Fruit fly (Drosophila melanogaster) whole organism, embryonic: Measurements from ENCODE around the gene Tmtc4.
A peak's percentile ranks its signal among the peaks of the same experiment; 100 is the strongest.

Source experiments
- Bteb2 ChIP-seq: fragments of 200-800 bp; sonication (Bioruptor generic); optimal IDR thresholded peaks from 2 replicates; lab custom pipeline; 2016; ENCODE audit warnings: missing biosample characterization, missing genetic modification characterization
- CG14050 ChIP-seq: fragments of 200-800 bp; sonication (Bioruptor generic); IDR thresholded peaks from 3 replicates; pipeline ENCODE4 v1.3.6; 2022; ENCODE audit warnings: missing biosample characterization, missing genetic modification characterization
- CG14667 ChIP-seq: fragments of 200-800 bp; sonication (Bioruptor generic); IDR thresholded peaks from 2 replicates; pipeline ENCODE4 v1.3.6; 2022; ENCODE audit warnings: missing biosample characterization, missing genetic modification characterization
- CG2202 ChIP-seq: fragments of 200-800 bp; sonication (Bioruptor generic); optimal IDR thresholded peaks from 2 replicates; lab custom pipeline; 2018; ENCODE audit warnings: missing biosample characterization, mild to moderate bottlenecking, missing genetic modification characterization
- CG31388 ChIP-seq: fragments of 200-800 bp; sonication (Bioruptor generic); optimal IDR thresholded peaks from 2 replicates; lab custom pipeline; 2016; ENCODE audit warnings: missing biosample characterization, missing genetic modification characterization
- CG32532 ChIP-seq: fragments of 200-800 bp; sonication (Bioruptor generic); IDR thresholded peaks from 2 replicates; pipeline ENCODE4 v1.3.6; 2022; ENCODE audit warnings: missing biosample characterization, missing genetic modification characterization
- CG3281 ChIP-seq: fragments of 200-800 bp; sonication (Bioruptor generic); optimal IDR thresholded peaks from 3 replicates; lab custom pipeline; 2017; ENCODE audit warnings: missing biosample characterization, mild to moderate bottlenecking, missing genetic modification characterization
- CG34224 ChIP-seq: fragments of 200-800 bp; sonication (Bioruptor generic); IDR thresholded peaks from 3 replicates; pipeline ENCODE4 v1.3.6; 2022; ENCODE audit warnings: missing biosample characterization, missing genetic modification characterization; ENCODE audit not compliant: partially characterized antibody
- CG7556 ChIP-seq: fragments of 200-800 bp; sonication (Bioruptor generic); optimal IDR thresholded peaks from 2 replicates; lab custom pipeline; 2017; ENCODE audit warnings: missing biosample characterization, mild to moderate bottlenecking, missing genetic modification characterization
- CG7839 ChIP-seq: fragments of 200-800 bp; sonication (Bioruptor generic); optimal IDR thresholded peaks from 3 replicates; lab custom pipeline; 2018; ENCODE audit warnings: missing biosample characterization, mild to moderate bottlenecking, missing genetic modification characterization, moderate library complexity
- CG7963 ChIP-seq: fragments of 200-800 bp; sonication (Bioruptor generic); IDR thresholded peaks from 3 replicates; pipeline ENCODE4 v1.3.6; 2022; ENCODE audit warnings: missing biosample characterization, missing genetic modification characterization; ENCODE audit not compliant: partially characterized antibody
- CG8944 ChIP-seq: fragments of 200-800 bp; sonication (Bioruptor generic); optimal IDR thresholded peaks from 3 replicates; lab custom pipeline; 2016; ENCODE audit warnings: missing biosample characterization, missing genetic modification characterization
- CG9437 ChIP-seq: fragments of 200-800 bp; sonication (Bioruptor generic); optimal IDR thresholded peaks from 2 replicates; lab custom pipeline; 2018; ENCODE audit warnings: missing biosample characterization, mild to moderate bottlenecking, missing genetic modification characterization
- CG9817 ChIP-seq: fragments of 200-800 bp; sonication (Bioruptor generic); optimal IDR thresholded peaks from 2 replicates; lab custom pipeline; 2018; ENCODE audit warnings: missing biosample characterization, mild to moderate bottlenecking, missing genetic modification characterization, moderate library complexity
- CTCF ChIP-seq: fragments of 200-800 bp; sonication (Bioruptor generic); optimal IDR thresholded peaks from 2 replicates; lab custom pipeline; 2017; ENCODE audit warnings: missing biosample characterization, mild to moderate bottlenecking, missing genetic modification characterization, moderate library complexity
- Dbx ChIP-seq: fragments of 200-800 bp; sonication (Bioruptor generic); IDR thresholded peaks from 3 replicates; pipeline ENCODE4 v1.3.6; 2022; ENCODE audit warnings: missing biosample characterization, missing genetic modification characterization
- Deaf1 ChIP-seq: fragments of 200-800 bp; optimal IDR thresholded peaks from 3 replicates; lab custom pipeline; 2019; ENCODE audit warnings: missing biosample characterization, mild to moderate bottlenecking, missing genetic modification characterization, moderate library complexity
- ERR ChIP-seq: fragments of 200-800 bp; sonication (Bioruptor generic); optimal IDR thresholded peaks from 2 replicates; lab custom pipeline; 2016; ENCODE audit warnings: missing biosample characterization, missing genetic modification characterization
- Fer1 ChIP-seq: fragments of 200-800 bp; sonication (Bioruptor generic); optimal IDR thresholded peaks from 2 replicates; lab custom pipeline; 2017; ENCODE audit warnings: missing biosample characterization, mild to moderate bottlenecking, missing genetic modification characterization
- Hr39 ChIP-seq: fragments of >200 bp; optimal IDR thresholded peaks from 2 replicates; lab custom pipeline; 2017
- Hsf ChIP-seq: fragments of 200-800 bp; sonication (Bioruptor generic); optimal IDR thresholded peaks from 3 replicates; lab custom pipeline; 2016; ENCODE audit warnings: missing biosample characterization, missing genetic modification characterization
- Lhr ChIP-seq: fragments of 200-800 bp; sonication (Bioruptor generic); optimal IDR thresholded peaks from 3 replicates; lab custom pipeline; 2017; ENCODE audit warnings: mild to moderate bottlenecking, missing biosample characterization, missing genetic modification reagents, missing genetic modification characterization
- Med ChIP-seq: fragments of 200-800 bp; sonication (Bioruptor generic); peaks from one replicate; lab custom pipeline; 2016; ENCODE audit warnings: missing biosample characterization, missing genetic modification characterization, mild to moderate bottlenecking, inconsistent platforms, moderate library complexity
- NFAT ChIP-seq: fragments of 200-800 bp; sonication (Bioruptor generic); IDR thresholded peaks from 2 replicates; pipeline ENCODE4 v1.3.6; 2022; ENCODE audit warnings: missing biosample characterization, missing genetic modification characterization
- Pdp1 ChIP-seq, 2 experiments: fragments of 200-800 bp; sonication (Bioruptor generic); optimal IDR thresholded peaks; 3 replicates each; lab custom pipeline; 2016; ENCODE audit warnings: missing biosample characterization in 2 of 2, missing genetic modification characterization in 2 of 2, mild to moderate bottlenecking in 1 of 2, moderate library complexity in 1 of 2
- Sry-δ ChIP-seq: fragments of 200-800 bp; sonication (Bioruptor generic); optimal IDR thresholded peaks from 2 replicates; lab custom pipeline; 2016; ENCODE audit warnings: missing biosample characterization, missing genetic modification characterization
- Trl ChIP-seq, 3 experiments: fragments of >200 bp in 2 of 3; fragments of 200-800 bp in 1 of 3; sonication (Bioruptor generic) in 1 of 3; optimal IDR thresholded peaks; 2 replicates in 1 of 3; 3 replicates in 2 of 3; lab custom pipeline; 2016 to 2017; ENCODE audit warnings: missing biosample characterization in 1 of 3, missing genetic modification characterization in 1 of 3
- Usf ChIP-seq: fragments of 200-800 bp; sonication (Bioruptor generic); optimal IDR thresholded peaks from 2 replicates; lab custom pipeline; 2017; ENCODE audit warnings: missing genotype, missing biosample characterization, missing genetic modification characterization
- ase ChIP-seq: fragments of 200-800 bp; sonication (Bioruptor generic); IDR thresholded peaks from 3 replicates; pipeline ENCODE4 v1.3.6; 2022; ENCODE audit warnings: missing biosample characterization, missing genetic modification characterization
- bowl ChIP-seq: fragments of 200-800 bp; sonication (Bioruptor generic); IDR thresholded peaks from 2 replicates; pipeline ENCODE4 v1.3.6; 2022; ENCODE audit warnings: missing biosample characterization, missing genetic modification characterization
- caup ChIP-seq: fragments of 200-800 bp; sonication (Bioruptor generic); optimal IDR thresholded peaks from 3 replicates; lab custom pipeline; 2017; ENCODE audit warnings: missing biosample characterization, mild to moderate bottlenecking, missing genetic modification characterization, moderate library complexity; ENCODE audit not compliant: severe bottlenecking
- chinmo ChIP-seq: fragments of 200-800 bp; sonication (Bioruptor generic); IDR thresholded peaks from 4 replicates; pipeline ENCODE4 v1.3.6; 2022; ENCODE audit warnings: missing biosample characterization, missing genetic modification characterization; ENCODE audit not compliant: partially characterized antibody
- ci ChIP-seq: fragments of 200-800 bp; sonication (Bioruptor generic); IDR thresholded peaks from 3 replicates; pipeline ENCODE4 v1.3.6; 2022; ENCODE audit warnings: missing biosample characterization, missing genetic modification characterization
- ems ChIP-seq: fragments of 200-800 bp; sonication (Bioruptor generic); optimal IDR thresholded peaks from 3 replicates; lab custom pipeline; 2016; ENCODE audit warnings: missing biosample characterization, missing genetic modification characterization
- fu2 ChIP-seq: fragments of 200-800 bp; sonication (Bioruptor generic); optimal IDR thresholded peaks from 2 replicates; lab custom pipeline; 2016; ENCODE audit warnings: missing biosample characterization, missing genetic modification characterization
- gsb ChIP-seq: fragments of 200-800 bp; sonication (Bioruptor generic); IDR thresholded peaks from 2 replicates; pipeline ENCODE4 v1.3.6; 2022; ENCODE audit warnings: missing biosample characterization, missing genetic modification characterization
- ken ChIP-seq: fragments of 200-800 bp; sonication (Bioruptor generic); IDR thresholded peaks from 3 replicates; pipeline ENCODE4 v1.3.6; 2022; ENCODE audit warnings: missing biosample characterization, missing genetic modification characterization
- luna ChIP-seq: fragments of 200-800 bp; sonication (Bioruptor generic); optimal IDR thresholded peaks from 2 replicates; lab custom pipeline; 2016; ENCODE audit warnings: missing biosample characterization, missing genetic modification characterization
- nmo ChIP-seq: fragments of 200-800 bp; sonication (Bioruptor generic); optimal IDR thresholded peaks from 2 replicates; lab custom pipeline; 2018; ENCODE audit warnings: missing biosample characterization, mild to moderate bottlenecking, missing genetic modification characterization, moderate library complexity
- nom ChIP-seq: fragments of 200-800 bp; sonication (Bioruptor generic); optimal IDR thresholded peaks from 2 replicates; lab custom pipeline; 2017; ENCODE audit warnings: missing biosample characterization, missing genetic modification characterization, mild to moderate bottlenecking, moderate library complexity, missing genetic modification reagents
- oc ChIP-seq: fragments of 200-800 bp; sonication (Bioruptor generic); optimal IDR thresholded peaks from 2 replicates; lab custom pipeline; 2018; ENCODE audit warnings: missing biosample characterization, mild to moderate bottlenecking, missing genetic modification characterization, moderate library complexity
- odd ChIP-seq: fragments of 200-800 bp; sonication (Bioruptor generic); optimal IDR thresholded peaks from 2 replicates; lab custom pipeline; 2017; ENCODE audit warnings: missing biosample characterization, mild to moderate bottlenecking, missing genetic modification characterization
- p53 ChIP-seq: fragments of 200-800 bp; sonication (Bioruptor generic); optimal IDR thresholded peaks from 2 replicates; lab custom pipeline; 2016; ENCODE audit warnings: missing biosample characterization, missing genetic modification characterization
- psq ChIP-seq: fragments of 200-800 bp; sonication (Bioruptor generic); optimal IDR thresholded peaks from 2 replicates; lab custom pipeline; 2017; ENCODE audit warnings: missing biosample characterization, missing genetic modification characterization
- repo ChIP-seq: fragments of 200-800 bp; sonication (Bioruptor generic); optimal IDR thresholded peaks from 2 replicates; lab custom pipeline; 2016; ENCODE audit warnings: missing biosample characterization, missing genetic modification characterization
- scrt ChIP-seq: fragments of 200-800 bp; sonication (Bioruptor generic); optimal IDR thresholded peaks from 2 replicates; lab custom pipeline; 2018; ENCODE audit warnings: missing biosample characterization, mild to moderate bottlenecking, missing genetic modification characterization, moderate library complexity
- sisA ChIP-seq: fragments of 200-800 bp; sonication (Bioruptor generic); IDR thresholded peaks from 2 replicates; pipeline ENCODE4 v1.3.6; 2022; ENCODE audit warnings: missing biosample characterization, missing genetic modification characterization
- tap ChIP-seq: fragments of 200-800 bp; optimal IDR thresholded peaks from 3 replicates; lab custom pipeline; 2019; ENCODE audit warnings: missing biosample characterization, mild to moderate bottlenecking, missing genetic modification characterization, moderate library complexity
- tll ChIP-seq, 2 experiments: fragments of 200-800 bp in 1 of 2; fragments of >200 bp in 1 of 2; sonication (Bioruptor generic) in 1 of 2; optimal IDR thresholded peaks; 2 replicates each; lab custom pipeline; 2017 to 2019; ENCODE audit warnings: missing biosample characterization in 2 of 2, missing genetic modification characterization in 2 of 2, mild to moderate bottlenecking in 1 of 2, moderate library complexity in 1 of 2

Tmtc4 gene

DNA sequence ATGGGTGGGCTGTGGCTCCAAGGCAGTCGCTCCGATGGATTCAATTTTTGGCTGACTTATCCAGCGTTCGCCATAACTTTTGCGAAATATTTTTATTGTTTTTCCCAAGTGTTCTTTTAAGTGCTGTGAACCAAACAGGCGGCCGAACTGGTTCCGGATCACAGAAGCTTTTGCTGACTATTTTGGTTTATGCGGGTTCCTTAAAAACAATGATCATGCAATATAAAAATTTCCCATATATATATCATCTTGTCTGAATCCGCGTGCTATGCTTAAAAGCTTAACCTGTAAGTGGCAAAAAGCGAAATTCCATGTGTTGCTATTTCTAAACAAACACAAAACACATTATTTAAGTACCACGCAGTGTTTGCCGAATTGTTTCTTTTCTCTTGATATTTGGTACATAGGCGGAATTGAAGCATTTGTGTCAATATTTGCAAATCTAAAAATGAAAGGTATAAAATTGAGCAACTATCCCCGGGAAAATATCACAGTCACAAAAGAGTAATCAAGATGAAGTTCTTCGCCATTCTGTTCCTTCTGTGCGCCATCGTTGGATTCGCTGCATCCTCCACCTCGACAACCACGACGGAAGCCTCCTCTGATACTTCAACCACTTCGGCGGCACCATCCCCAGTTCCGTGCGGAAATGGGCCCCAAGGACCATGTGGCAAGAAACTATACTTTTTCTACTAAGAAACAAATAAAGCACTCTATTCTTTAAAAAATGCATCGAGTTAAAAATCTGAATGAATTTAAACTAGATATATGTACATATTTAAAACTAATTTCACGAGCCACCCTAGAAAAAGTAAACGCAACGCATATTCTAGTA, 30.9 kb upstream of the Tmtc4 start, which contains the start of the genes CG6276 and CG44040:
TSS of gene CG6276 (minus strand) at position 158 of the 835 bp plus-strand sequence.
TSS of gene CG44040 (plus strand) at position 467 of the 835 bp plus-strand sequence.
- TF ChIP-seq ems (GFP tag; lab: Kevin White, UChicago) (peak; percentile 38), tll (GFP tag; optimal IDR thresholded peaks at IDR 0.05; lab: Kevin White, UChicago) (no peak), Fer1 (GFP tag; lab: Kevin White, UChicago) (peak; percentile 55), ERR (GFP tag; lab: Kevin White, UChicago) (no peak), tap (peak; percentile 9), gsb (no peak), CG7963 (no peak), luna (peak; percentile 34), caup (peak; percentile 60), p53 (GFP tag; lab: Kevin White, UChicago) (peak; percentile 23), CG31388 (GFP tag; lab: Kevin White, UChicago) (no peak), odd (no peak), Hr39 (lab: Kevin White, UChicago) (no peak), Sry-δ (peak; percentile 15), CG7839 (peak; percentile 54), CG8944 (GFP tag; lab: Kevin White, UChicago) (peak; percentile 13), Bteb2 (no peak), CG9437 (GFP tag; lab: Kevin White, UChicago) (peak; percentile 51), Deaf1 (tag; lab: Kevin White, UChicago) (no peak), scrt (GFP tag; lab: Kevin White, UChicago) (no peak), repo (GFP tag; lab: Kevin White, UChicago) (no peak), ken (no peak), CG14050 (GFP tag; lab: Robert Waterston, UW) (0 out of 3 replicates have a peak, but pooled peaks have one; percentile 30), CG2202 (tag; lab: Kevin White, UChicago) (no peak), CG34224 (GFP tag; lab: Robert Waterston, UW) (no peak), bowl (GFP tag; lab: Robert Waterston, UW) (no peak), Med (GFP tag; lab: Kevin White, UChicago) (peak; percentile 94), CG7556 (GFP tag; lab: Kevin White, UChicago) (peak; percentile 40), fu2 (no peak), Trl (optimal IDR thresholded peaks at IDR 0.05; lab: Kevin White, UChicago) (no peak), Trl (GFP tag; optimal IDR thresholded peaks at IDR 0.05; lab: Kevin White, UChicago) (no peak), CG32532 (GFP tag; lab: Robert Waterston, UW) (peak; percentile 68), CG3281 (peak; percentile 70), Lhr (no peak), nom (GFP tag; lab: Kevin White, UChicago) (peak; percentile 15), NFAT (GFP tag; lab: Robert Waterston, UW) (peak; percentile 41), ci (GFP tag; lab: Robert Waterston, UW) (peak; percentile 62; the same call in 2 of the 3 replicates), psq (GFP tag; lab: Kevin White, UChicago) (no peak), CG14667 (GFP tag; lab: Robert Waterston, UW) (no peak), CG9817 (tag; lab: Kevin White, UChicago) (peak; percentile 42), Dbx (GFP tag; lab: Robert Waterston, UW) (peak; percentile 40; the same call in 1 of the 3 replicates), sisA (GFP tag; lab: Robert Waterston, UW) (no peak), chinmo (GFP tag; lab: Robert Waterston, UW) (no peak), Hsf (GFP tag; lab: Kevin White, UChicago) (peak; percentile 33), CTCF (GFP tag; lab: Kevin White, UChicago) (no peak), ase (GFP tag; lab: Robert Waterston, UW) (peak; percentile 10; the same call in 1 of the 3 replicates), Pdp1 (GFP tag; optimal IDR thresholded peaks at IDR 0.05; lab: Kevin White, UChicago) (peak; percentile 34 to 48), Usf (peak; percentile 11), nmo (GFP tag; lab: Kevin White, UChicago) (peak; percentile 34), oc (tag; lab: Kevin White, UChicago) (peak; percentile 5)
